Fruit fly (Drosophila melanogaster) whole organism, prepupa: ENCODE results near the gene mst.

Source experiments
- Blimp-1 ChIP-seq: fragments of 200-800 bp; sonication (Bioruptor generic); optimal IDR thresholded peaks from 3 replicates; lab custom pipeline; 2017; ENCODE audit warnings: missing biosample characterization, missing genetic modification characterization, mild to moderate bottlenecking, moderate library complexity, missing genetic modification reagents
- CG10631 ChIP-seq: fragments of 200-800 bp; sonication (Bioruptor generic); optimal IDR thresholded peaks from 2 replicates; lab custom pipeline; 2016; ENCODE audit warnings: missing biosample characterization, missing genetic modification characterization
- CG10669 ChIP-seq: fragments of 200-800 bp; sonication (Bioruptor generic); optimal IDR thresholded peaks from 3 replicates; lab custom pipeline; 2018; ENCODE audit warnings: missing biosample characterization, mild to moderate bottlenecking, missing genetic modification characterization, moderate library complexity
- CG11762 ChIP-seq: fragments of 200-800 bp; sonication (Bioruptor generic); optimal IDR thresholded peaks from 3 replicates; lab custom pipeline; 2016; ENCODE audit warnings: missing biosample characterization, missing genetic modification characterization; ENCODE audit not compliant: insufficient read depth
- CG11902 ChIP-seq: fragments of 200-800 bp; sonication (Bioruptor generic); optimal IDR thresholded peaks from 3 replicates; lab custom pipeline; 2016; ENCODE audit warnings: missing biosample characterization, missing genetic modification characterization
- CG15336 ChIP-seq: fragments of 200-800 bp; sonication (Bioruptor generic); IDR thresholded peaks from 2 replicates; pipeline ENCODE4 v1.3.6; 2022; ENCODE audit warnings: missing biosample characterization, missing genetic modification characterization
- CG1621 ChIP-seq: fragments of 200-800 bp; sonication (Bioruptor generic); optimal IDR thresholded peaks from 3 replicates; lab custom pipeline; 2018; ENCODE audit warnings: missing biosample characterization, mild to moderate bottlenecking, missing genetic modification characterization
- CG16779 ChIP-seq: fragments of 200-800 bp; sonication (Bioruptor generic); optimal IDR thresholded peaks from 3 replicates; lab custom pipeline; 2017; ENCODE audit warnings: missing biosample characterization, mild to moderate bottlenecking, missing genetic modification characterization
- CG3032 ChIP-seq: fragments of 200-800 bp; optimal IDR thresholded peaks from 2 replicates; lab custom pipeline; 2019; ENCODE audit warnings: missing biosample characterization, mild to moderate bottlenecking, missing genetic modification characterization, moderate library complexity
- CG31627 ChIP-seq: fragments of 200-800 bp; sonication (Bioruptor generic); optimal IDR thresholded peaks from 3 replicates; lab custom pipeline; 2016; ENCODE audit warnings: missing biosample characterization, missing genetic modification characterization
- CG34406 ChIP-seq: fragments of 200-800 bp; sonication (Bioruptor generic); optimal IDR thresholded peaks from 3 replicates; lab custom pipeline; 2016; ENCODE audit warnings: missing biosample characterization, missing genetic modification characterization
- CG3919 ChIP-seq: fragments of 200-800 bp; sonication (Bioruptor generic); optimal IDR thresholded peaks from 3 replicates; lab custom pipeline; 2016; ENCODE audit warnings: missing biosample characterization, missing genetic modification characterization
- CG4318 ChIP-seq: fragments of 200-800 bp; sonication (Bioruptor generic); optimal IDR thresholded peaks from 3 replicates; lab custom pipeline; 2017; ENCODE audit warnings: missing biosample characterization, mild to moderate bottlenecking, missing genetic modification characterization
- CG6276 ChIP-seq: fragments of 200-800 bp; sonication (Bioruptor generic); optimal IDR thresholded peaks from 2 replicates; lab custom pipeline; 2017; ENCODE audit warnings: missing biosample characterization, mild to moderate bottlenecking, missing genetic modification characterization
- CG6792 ChIP-seq: fragments of 200-800 bp; sonication (Bioruptor generic); optimal IDR thresholded peaks from 3 replicates; lab custom pipeline; 2016; ENCODE audit warnings: missing biosample characterization, missing genetic modification characterization
- CG6808 ChIP-seq: fragments of 200-800 bp; sonication (Bioruptor generic); optimal IDR thresholded peaks from 3 replicates; lab custom pipeline; 2017; ENCODE audit warnings: missing biosample characterization, missing genetic modification characterization, mild to moderate bottlenecking, moderate library complexity, missing genetic modification reagents
- CG7368 ChIP-seq: fragments of 200-800 bp; sonication (Bioruptor generic); optimal IDR thresholded peaks from 3 replicates; lab custom pipeline; 2016; ENCODE audit warnings: missing biosample characterization, missing genetic modification characterization
- CG8119 ChIP-seq: fragments of 200-800 bp; sonication (Bioruptor generic); IDR thresholded peaks from 3 replicates; pipeline ENCODE4 v1.3.6; 2022; ENCODE audit warnings: missing biosample characterization, missing genetic modification characterization
- CG8319 ChIP-seq: fragments of 200-800 bp; sonication (Bioruptor generic); optimal IDR thresholded peaks from 3 replicates; lab custom pipeline; 2016; ENCODE audit warnings: missing biosample characterization, missing genetic modification characterization
- CG8632 ChIP-seq: fragments of 200-800 bp; sonication (Bioruptor generic); optimal IDR thresholded peaks from 3 replicates; lab custom pipeline; 2016; ENCODE audit warnings: missing biosample characterization, missing genetic modification characterization
- Eip75B ChIP-seq: fragments of 200-800 bp; sonication (Bioruptor generic); optimal IDR thresholded peaks from 3 replicates; lab custom pipeline; 2016; ENCODE audit warnings: missing biosample characterization, missing genetic modification characterization
- Eip78C ChIP-seq: fragments of 200-800 bp; sonication (Bioruptor generic); peaks from one replicate; lab custom pipeline; 2016; ENCODE audit warnings: missing biosample characterization, missing genetic modification characterization
- Eip93F ChIP-seq: fragments of 200-800 bp; sonication (Bioruptor generic); optimal IDR thresholded peaks from 2 replicates; lab custom pipeline; 2016; ENCODE audit warnings: missing biosample characterization, mild to moderate bottlenecking, missing genetic modification characterization
- Ets21C ChIP-seq: fragments of 200-800 bp; sonication (Bioruptor generic); optimal IDR thresholded peaks from 3 replicates; lab custom pipeline; 2016; ENCODE audit warnings: missing biosample characterization, missing genetic modification characterization
- Hr38 ChIP-seq: sonication (Bioruptor generic); optimal IDR thresholded peaks from 2 replicates; lab custom pipeline; 2016; ENCODE audit warnings: missing biosample characterization, missing genetic modification characterization
- Hr39 ChIP-seq: fragments of 200-800 bp; sonication (Bioruptor generic); optimal IDR thresholded peaks from 2 replicates; lab custom pipeline; 2016; ENCODE audit warnings: missing biosample characterization, missing genetic modification characterization
- Hr4 ChIP-seq: fragments of 200-800 bp; sonication (Bioruptor generic); optimal IDR thresholded peaks from 3 replicates; lab custom pipeline; 2016; ENCODE audit warnings: missing biosample characterization, missing genetic modification characterization
- Met ChIP-seq: fragments of 200-800 bp; sonication (Bioruptor generic); optimal IDR thresholded peaks from 3 replicates; lab custom pipeline; 2016; ENCODE audit warnings: missing biosample characterization, missing genetic modification characterization
- OdsH ChIP-seq: fragments of 200-800 bp; sonication (Bioruptor generic); optimal IDR thresholded peaks from 3 replicates; lab custom pipeline; 2016; ENCODE audit warnings: missing biosample characterization, missing genetic modification characterization
- Smox ChIP-seq: fragments of 200-800 bp; sonication (Bioruptor generic); optimal IDR thresholded peaks from 3 replicates; lab custom pipeline; 2016; ENCODE audit warnings: missing biosample characterization, missing genetic modification characterization
- Sox102F ChIP-seq: fragments of 200-800 bp; sonication (Bioruptor generic); optimal IDR thresholded peaks from 2 replicates; lab custom pipeline; 2016; ENCODE audit warnings: missing biosample characterization, mild to moderate bottlenecking, missing genetic modification characterization
- Sox14 ChIP-seq: fragments of 200-800 bp; sonication (Bioruptor generic); optimal IDR thresholded peaks from 3 replicates; lab custom pipeline; 2016; ENCODE audit warnings: missing biosample characterization, missing genetic modification characterization
- Sox15 ChIP-seq: fragments of 200-800 bp; sonication (Bioruptor generic); optimal IDR thresholded peaks from 3 replicates; lab custom pipeline; 2016; ENCODE audit warnings: missing biosample characterization, missing genetic modification characterization
- acj6 ChIP-seq: fragments of 200-800 bp; sonication (Bioruptor generic); optimal IDR thresholded peaks from 3 replicates; lab custom pipeline; 2016; ENCODE audit warnings: missing biosample characterization, missing genetic modification characterization
- cyc ChIP-seq: fragments of 200-800 bp; sonication (Bioruptor generic); optimal IDR thresholded peaks from 3 replicates; lab custom pipeline; 2016; ENCODE audit warnings: missing biosample characterization, missing genetic modification characterization
- dac ChIP-seq: fragments of 200-800 bp; sonication (Bioruptor generic); optimal IDR thresholded peaks from 2 replicates; lab custom pipeline; 2017; ENCODE audit warnings: missing biosample characterization, mild to moderate bottlenecking, missing genetic modification characterization
- dsx ChIP-seq: fragments of 200-800 bp; optimal IDR thresholded peaks from 3 replicates; lab custom pipeline; 2019; ENCODE audit warnings: missing biosample characterization, mild to moderate bottlenecking, missing genetic modification characterization, moderate library complexity; ENCODE audit not compliant: poor library complexity, severe bottlenecking
- eg ChIP-seq: fragments of 200-800 bp; sonication (Bioruptor generic); IDR thresholded peaks from 3 replicates; pipeline ENCODE4 v1.3.6; 2022; ENCODE audit warnings: missing biosample characterization, missing genetic modification characterization
- esn ChIP-seq: fragments of 200-800 bp; sonication (Bioruptor generic); optimal IDR thresholded peaks from 2 replicates; lab custom pipeline; 2016; ENCODE audit warnings: missing biosample characterization, mild to moderate bottlenecking, missing genetic modification characterization, moderate library complexity
- fd85E ChIP-seq: fragments of 200-800 bp; sonication (Bioruptor generic); optimal IDR thresholded peaks from 3 replicates; lab custom pipeline; 2016; ENCODE audit warnings: missing biosample characterization, missing genetic modification characterization
- fkh ChIP-seq: fragments of 200-800 bp; sonication (Bioruptor generic); optimal IDR thresholded peaks from 3 replicates; lab custom pipeline; 2017; ENCODE audit warnings: missing biosample characterization, mild to moderate bottlenecking, missing genetic modification characterization, moderate library complexity
- lz ChIP-seq: fragments of 200-800 bp; sonication (Bioruptor generic); optimal IDR thresholded peaks from 3 replicates; lab custom pipeline; 2016; ENCODE audit warnings: missing biosample characterization, missing genetic modification characterization
- net ChIP-seq: fragments of 200-800 bp; sonication (Bioruptor generic); optimal IDR thresholded peaks from 3 replicates; lab custom pipeline; 2016; ENCODE audit warnings: missing biosample characterization, missing genetic modification characterization
- pdm3 ChIP-seq: fragments of 200-800 bp; sonication (Bioruptor generic); optimal IDR thresholded peaks from 3 replicates; lab custom pipeline; 2016; ENCODE audit warnings: missing biosample characterization, missing genetic modification characterization
- spab ChIP-seq: fragments of 200-800 bp; sonication (Bioruptor generic); optimal IDR thresholded peaks from 2 replicates; lab custom pipeline; 2017; ENCODE audit warnings: missing biosample characterization, mild to moderate bottlenecking, missing genetic modification characterization, missing genetic modification reagents
- ss ChIP-seq, 2 experiments: fragments of 200-800 bp; sonication (Bioruptor generic); optimal IDR thresholded peaks; 2 replicates in 1 of 2; 3 replicates in 1 of 2; lab custom pipeline; 2017 to 2018; ENCODE audit warnings: mild to moderate bottlenecking in 2 of 2, missing biosample characterization in 2 of 2, missing genetic modification characterization in 2 of 2, moderate library complexity in 1 of 2
- svp ChIP-seq: fragments of 200-800 bp; sonication (Bioruptor generic); peaks from one replicate; lab custom pipeline; 2016; ENCODE audit warnings: missing biosample characterization, missing genetic modification characterization
- topi ChIP-seq: fragments of 200-800 bp; sonication (Bioruptor generic); optimal IDR thresholded peaks from 3 replicates; lab custom pipeline; 2016; ENCODE audit warnings: missing biosample characterization, missing genetic modification characterization

The mst gene

DNA sequence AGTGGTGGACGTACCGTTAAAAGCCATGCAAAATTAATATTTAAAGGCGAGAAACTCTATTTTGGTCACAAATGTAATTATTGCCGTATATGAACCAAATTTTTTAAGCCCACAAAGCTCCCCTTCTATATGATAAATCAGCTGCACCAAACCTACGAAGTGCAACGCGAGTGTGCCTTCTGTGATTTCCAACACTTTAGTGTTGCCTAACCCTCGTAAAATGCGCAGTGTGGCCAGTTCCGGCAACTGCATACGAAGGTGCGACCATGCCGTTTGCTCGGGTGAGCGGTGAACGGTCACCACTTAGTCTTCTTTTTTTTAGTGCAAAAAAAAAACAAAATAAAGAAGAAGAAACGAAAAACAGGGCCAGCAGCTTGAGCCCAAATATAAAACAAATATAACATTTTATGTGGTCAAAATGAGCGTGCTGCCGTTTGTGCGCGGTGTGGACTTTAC is 49.3 kb upstream of the mst start, which contains the start of the genes tty and fliI (continued):
- peak; percentile 95 for TF ChIP-seq CG16779
- peak; percentile 86 for TF ChIP-seq Sox15 (GFP tag; lab: Kevin White, UChicago)
- peak; percentile 87 for TF ChIP-seq CG15336 (GFP tag; lab: Robert Waterston, UW)
- TF ChIP-seq CG6808 (GFP tag; lab: Kevin White, UChicago), result peak; percentile 95
- peak; percentile 55 for TF ChIP-seq Blimp-1
- TF ChIP-seq cyc (GFP tag; lab: Kevin White, UChicago), result peak; percentile 91
- TF ChIP-seq CG10669 (GFP tag; lab: Kevin White, UChicago), result peak; percentile 84
- peak; percentile 81 for TF ChIP-seq dsx
- TF ChIP-seq fkh, result no peak
- peak; percentile 88 for TF ChIP-seq CG1621 (tag; lab: Kevin White, UChicago)
- peak; percentile 86 for TF ChIP-seq Sox102F (GFP tag; lab: Kevin White, UChicago)
- peak; percentile 94 for TF ChIP-seq CG6276 (GFP tag; lab: Kevin White, UChicago)
- peak; percentile 92 for TF ChIP-seq pdm3

DNA sequence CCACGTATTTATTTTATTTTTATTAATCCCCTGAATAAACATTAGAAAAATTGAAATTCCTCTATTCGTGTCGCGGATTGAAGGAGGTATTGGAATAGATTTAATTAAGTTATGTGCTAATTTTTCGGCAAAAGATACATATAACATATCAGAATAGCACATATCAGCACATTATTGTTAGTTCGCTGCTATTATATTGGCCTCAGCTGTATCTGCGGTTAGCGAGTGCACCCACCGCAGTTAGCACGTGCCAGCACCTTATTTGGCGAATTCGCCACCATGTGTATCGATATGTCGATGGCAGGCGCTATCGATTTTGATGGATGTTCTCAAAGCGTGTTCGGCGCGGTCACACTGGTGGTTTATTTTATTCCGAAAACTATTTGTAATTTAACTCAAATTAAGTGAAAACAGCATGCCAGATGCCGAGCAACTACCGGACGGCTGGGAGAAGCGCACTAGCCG is 43.7 kb upstream of the mst start, which contains the start of gene dod:
dod (plus strand) TSS at position 323 of the 465 bp plus-strand sequence.
- TF ChIP-seq CG8632 (GFP tag; lab: Kevin White, UChicago) (peak; percentile 35), Eip93F (GFP tag; lab: Kevin White, UChicago) (no peak), dsx (peak; percentile 31), Sox15 (GFP tag; lab: Kevin White, UChicago) (no peak), CG16779 (no peak), CG15336 (GFP tag; lab: Robert Waterston, UW) (peak; percentile 55), Eip78C (GFP tag; lab: Kevin White, UChicago) (peak; percentile 85), Hr39 (GFP tag; lab: Kevin White, UChicago) (peak; percentile 53), Sox14 (GFP tag; lab: Kevin White, UChicago) (peak; percentile 66), CG34406 (GFP tag; lab: Kevin White, UChicago) (peak; percentile 42), OdsH (GFP tag; lab: Kevin White, UChicago) (no peak), Ets21C (GFP tag; lab: Kevin White, UChicago) (no peak), eg (GFP tag; lab: Robert Waterston, UW) (peak; percentile 74; the same call in 2 of the 3 replicates), CG10669 (GFP tag; lab: Kevin White, UChicago) (no peak), CG7368 (GFP tag; lab: Kevin White, UChicago) (no peak), CG4318 (GFP tag; lab: Kevin White, UChicago) (no peak), CG3032 (tag; lab: Kevin White, UChicago) (peak; percentile 31), CG1621 (tag; lab: Kevin White, UChicago) (peak; percentile 58), acj6 (GFP tag; lab: Kevin White, UChicago) (peak; percentile 47), CG8119 (GFP tag; lab: Robert Waterston, UW) (peak; percentile 64; the same call in 2 of the 3 replicates), CG11762 (GFP tag; lab: Kevin White, UChicago) (no peak), CG31627 (GFP tag; lab: Kevin White, UChicago) (peak; percentile 53), Eip75B (GFP tag; lab: Kevin White, UChicago) (no peak), Met (GFP tag; lab: Kevin White, UChicago) (no peak), lz (GFP tag; lab: Kevin White, UChicago) (peak; percentile 53), Hr4 (GFP tag; lab: Kevin White, UChicago) (peak; percentile 54), CG6792 (GFP tag; lab: Kevin White, UChicago) (peak; percentile 35), CG10631 (GFP tag; lab: Kevin White, UChicago) (no peak), spab (GFP tag; lab: Kevin White, UChicago) (no peak), svp (GFP tag; lab: Kevin White, UChicago) (no peak), CG3919 (GFP tag; lab: Kevin White, UChicago) (no peak), fd85E (no peak), Blimp-1 (no peak), CG6276 (GFP tag; lab: Kevin White, UChicago) (no peak), CG8319 (GFP tag; lab: Kevin White, UChicago) (no peak), CG11902 (GFP tag; lab: Kevin White, UChicago) (no peak), Smox (peak; percentile 53), esn (GFP tag; lab: Kevin White, UChicago) (peak; percentile 67), cyc (GFP tag; lab: Kevin White, UChicago) (no peak), Sox102F (GFP tag; lab: Kevin White, UChicago) (no peak), net (GFP tag; lab: Kevin White, UChicago) (peak; percentile 39), topi (GFP tag; lab: Kevin White, UChicago) (peak; percentile 51), pdm3 (no peak), dac (GFP tag; lab: Kevin White, UChicago) (peak; percentile 6), ss (GFP tag; optimal IDR thresholded peaks at IDR 0.05; lab: Kevin White, UChicago) (no peak), Hr38 (GFP tag; lab: Kevin White, UChicago) (no peak)
